Worm (Caenorhabditis elegans): Measurements from ENCODE around the gene srbc-21.

DNA sequence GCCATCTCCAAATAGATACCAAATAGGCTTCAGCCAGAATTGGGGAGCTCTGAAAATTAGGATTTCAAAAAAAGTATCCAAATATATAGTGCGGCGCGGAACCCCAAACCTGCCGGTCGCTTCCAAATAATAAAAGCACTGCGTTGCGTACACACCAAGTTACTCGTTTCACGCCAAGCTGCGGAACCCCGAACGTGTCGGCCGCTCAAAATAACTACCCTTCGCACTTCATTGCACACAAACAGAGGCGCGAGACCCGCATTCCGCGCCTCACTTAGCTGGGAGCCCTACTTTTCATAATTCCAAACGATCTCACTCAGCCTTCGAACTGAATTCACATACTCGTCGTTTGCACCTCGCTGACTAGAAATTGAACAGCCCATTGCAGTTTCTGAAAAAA is 44.3 kb downstream of the srbc-21 start:
- TF ChIP-seq unc-62 (GFP tag; optimal IDR thresholded peaks at IDR 0.05) (no peak), lin-13 (tag; optimal IDR thresholded peaks at IDR 0.05) (no peak), elt-3 (tag; optimal IDR thresholded peaks at IDR 0.05) (no peak), ces-1 (GFP tag; optimal IDR thresholded peaks at IDR 0.05) (no peak), nhr-237 (tag; optimal IDR thresholded peaks at IDR 0.05) (no peak), lsy-2 (tag; optimal IDR thresholded peaks at IDR 0.05) (no peak), flh-1 (GFP tag; optimal IDR thresholded peaks at IDR 0.05) (no peak), pha-4 (tag; optimal IDR thresholded peaks at IDR 0.05) (no peak), ceh-43 (GFP tag; optimal IDR thresholded peaks at IDR 0.05) (no peak), ztf-11 (tag; optimal IDR thresholded peaks at IDR 0.05) (no peak), sptf-1 (tag; optimal IDR thresholded peaks at IDR 0.05) (no peak), blmp-1 (tag; optimal IDR thresholded peaks at IDR 0.05) (no peak), unc-39 (tag; optimal IDR thresholded peaks at IDR 0.05) (no peak)

Data from whole organism, mixed stage, embryonic.